Fruit fly (Drosophila melanogaster) whole organism, wandering third instar larva: Measurements from ENCODE around the gene CG5783.

ENCODE experiments used
- CG32264 ChIP-seq: fragments of 200-800 bp; sonication (Bioruptor generic); optimal IDR thresholded peaks from 2 replicates; lab custom pipeline; 2016; ENCODE audit warnings: missing biosample characterization, missing genetic modification characterization
- CG9705 ChIP-seq: fragments of 200-800 bp; sonication (Bioruptor generic); optimal IDR thresholded peaks from 2 replicates; lab custom pipeline; 2018; ENCODE audit warnings: missing biosample characterization, mild to moderate bottlenecking, missing genetic modification characterization
- CrebA ChIP-seq: fragments of 200-800 bp; sonication (Bioruptor generic); optimal IDR thresholded peaks from 2 replicates; lab custom pipeline; 2016; ENCODE audit warnings: missing biosample characterization, mild to moderate bottlenecking, missing genetic modification characterization, borderline replicate concordance
- Dif ChIP-seq: fragments of 200-275, 200-300 bp; sonication (Bioruptor generic); optimal IDR thresholded peaks from 2 replicates; lab custom pipeline; 2018; ENCODE audit warnings: missing biosample characterization, missing genetic modification characterization; ENCODE audit not compliant: partially characterized antibody
- GATAd ChIP-seq: sonication (Bioruptor generic); optimal IDR thresholded peaks from 2 replicates; lab custom pipeline; 2016; ENCODE audit warnings: missing biosample characterization, missing genetic modification characterization
- HLH106 ChIP-seq: fragments of 200-800 bp; optimal IDR thresholded peaks from 3 replicates; lab custom pipeline; 2019; ENCODE audit warnings: missing biosample characterization, mild to moderate bottlenecking, missing genetic modification characterization, moderate library complexity
- Hnf4 ChIP-seq: fragments of 200-800 bp; sonication (Bioruptor generic); optimal IDR thresholded peaks from 2 replicates; lab custom pipeline; 2016; ENCODE audit warnings: missing biosample characterization, mild to moderate bottlenecking, missing genetic modification characterization
- Hr78 ChIP-seq: fragments of >200 bp; optimal IDR thresholded peaks from 2 replicates; lab custom pipeline; 2017; ENCODE audit warnings: missing biosample characterization, missing genetic modification characterization
- Hr83 ChIP-seq: fragments of 200-300 bp; sonication (Bioruptor generic); optimal IDR thresholded peaks from 2 replicates; lab custom pipeline; 2016; ENCODE audit warnings: missing biosample characterization, mild to moderate bottlenecking, missing genetic modification characterization, moderate library complexity; ENCODE audit not compliant: poor library complexity, severe bottlenecking
- Jra ChIP-seq: sonication (Bioruptor generic); optimal IDR thresholded peaks from 2 replicates; lab custom pipeline; 2016; ENCODE audit warnings: missing biosample characterization, missing genetic modification characterization
- Mio ChIP-seq: sonication (Bioruptor generic); optimal IDR thresholded peaks from 2 replicates; lab custom pipeline; 2016; ENCODE audit warnings: missing biosample characterization, missing genetic modification characterization
- Myc ChIP-seq: fragments of >200 bp; optimal IDR thresholded peaks from 2 replicates; lab custom pipeline; 2017
- OdsH ChIP-seq: fragments of 200-800 bp; sonication (Bioruptor generic); optimal IDR thresholded peaks from 2 replicates; lab custom pipeline; 2016; ENCODE audit warnings: missing biosample characterization, mild to moderate bottlenecking, missing genetic modification characterization
- Rel ChIP-seq, 2 experiments: fragments of 200-800 bp; sonication (Bioruptor generic) in 1 of 2; optimal IDR thresholded peaks; 2 replicates in 1 of 2; 3 replicates in 1 of 2; lab custom pipeline; 2016 to 2019; ENCODE audit warnings: mild to moderate bottlenecking in 2 of 2, missing biosample characterization in 2 of 2, missing genetic modification characterization in 2 of 2, moderate library complexity in 1 of 2
- Sp1 ChIP-seq: fragments of 200-800 bp; sonication (Bioruptor generic); optimal IDR thresholded peaks from 3 replicates; lab custom pipeline; 2019; ENCODE audit warnings: missing biosample characterization, mild to moderate bottlenecking, missing genetic modification characterization, moderate library complexity
- Vsx2 ChIP-seq: fragments of 200-300, 225-300 bp; sonication (Bioruptor generic); optimal IDR thresholded peaks from 2 replicates; lab custom pipeline; 2018; ENCODE audit warnings: missing biosample characterization, missing genetic modification characterization; ENCODE audit not compliant: partially characterized antibody
- br ChIP-seq: fragments of 200-800 bp; sonication (Bioruptor generic); optimal IDR thresholded peaks from 2 replicates; lab custom pipeline; 2016; ENCODE audit warnings: missing biosample characterization, missing genetic modification characterization
- brk ChIP-seq: fragments of 200-800 bp; sonication (Bioruptor generic); optimal IDR thresholded peaks from 2 replicates; lab custom pipeline; 2016; ENCODE audit warnings: missing biosample characterization, mild to moderate bottlenecking, missing genetic modification characterization
- dl ChIP-seq, 2 experiments: fragments of 175-275, 200-275 bp in 1 of 2; fragments of 200-275 bp in 1 of 2; sonication (Bioruptor generic); optimal IDR thresholded peaks; lab custom pipeline; 2018; ENCODE audit warnings: mild to moderate bottlenecking in 2 of 2, missing biosample characterization in 2 of 2, missing genetic modification characterization in 2 of 2, moderate library complexity in 2 of 2; ENCODE audit not compliant: partially characterized antibody in 2 of 2, insufficient read depth in 1 of 2
- dmrt93B ChIP-seq: fragments of 200-800 bp; sonication (Bioruptor generic); optimal IDR thresholded peaks from 2 replicates; lab custom pipeline; 2018; ENCODE audit warnings: missing biosample characterization, mild to moderate bottlenecking, missing genetic modification characterization
- dsf ChIP-seq: sonication (Bioruptor generic); optimal IDR thresholded peaks from 2 replicates; lab custom pipeline; 2016; ENCODE audit warnings: missing biosample characterization, missing genetic modification characterization, borderline replicate concordance
- ey ChIP-seq: fragments of 200-800 bp; sonication (Bioruptor generic); optimal IDR thresholded peaks from 2 replicates; lab custom pipeline; 2016; ENCODE audit warnings: missing biosample characterization, missing genetic modification characterization
- foxo ChIP-seq, 2 experiments: fragments of 200-800 bp; sonication (Bioruptor generic); optimal IDR thresholded peaks; 2 replicates in 1 of 2; 3 replicates in 1 of 2; lab custom pipeline; 2016 to 2017; ENCODE audit warnings: missing biosample characterization in 2 of 2, missing genetic modification characterization in 2 of 2
- fru ChIP-seq: fragments of 200-800 bp; sonication (Bioruptor generic); optimal IDR thresholded peaks from 3 replicates; lab custom pipeline; 2016; ENCODE audit warnings: missing biosample characterization, mild to moderate bottlenecking, missing genetic modification characterization
- h ChIP-seq: fragments of 200-800 bp; sonication (Bioruptor generic); optimal IDR thresholded peaks from 3 replicates; lab custom pipeline; 2016; ENCODE audit warnings: missing biosample characterization, mild to moderate bottlenecking, missing genetic modification characterization
- jim ChIP-seq: fragments of 175-275, 200-325 bp; sonication (Bioruptor generic); optimal IDR thresholded peaks from 2 replicates; lab custom pipeline; 2016; ENCODE audit warnings: missing biosample characterization, mild to moderate bottlenecking, missing genetic modification characterization
- lola ChIP-seq: fragments of >200 bp; optimal IDR thresholded peaks from 2 replicates; lab custom pipeline; 2017; ENCODE audit warnings: missing biosample characterization, missing genetic modification characterization
- pan ChIP-seq: fragments of >200 bp; optimal IDR thresholded peaks from 2 replicates; lab custom pipeline; 2017
- psq ChIP-seq: fragments of 200-800 bp; sonication (Bioruptor generic); optimal IDR thresholded peaks from 3 replicates; lab custom pipeline; 2017; ENCODE audit warnings: missing biosample characterization, mild to moderate bottlenecking, missing genetic modification characterization, moderate library complexity
- rgr ChIP-seq: fragments of 200-800 bp; sonication (Bioruptor generic); optimal IDR thresholded peaks from 3 replicates; lab custom pipeline; 2016; ENCODE audit warnings: missing biosample characterization, mild to moderate bottlenecking, missing genetic modification characterization
- sage ChIP-seq: fragments of 200-800 bp; sonication (Bioruptor generic); optimal IDR thresholded peaks from 2 replicates; lab custom pipeline; 2016; ENCODE audit warnings: missing biosample characterization, mild to moderate bottlenecking, missing genetic modification characterization
- sv ChIP-seq: fragments of 200-800 bp; sonication (Bioruptor generic); optimal IDR thresholded peaks from 3 replicates; lab custom pipeline; 2016; ENCODE audit warnings: missing biosample characterization, missing genetic modification characterization
- tai ChIP-seq: sonication (Bioruptor generic); optimal IDR thresholded peaks from 2 replicates; lab custom pipeline; 2016; ENCODE audit warnings: missing biosample characterization, missing genetic modification characterization
- usp ChIP-seq: fragments of >200 bp; optimal IDR thresholded peaks from 2 replicates; lab custom pipeline; 2017; ENCODE audit warnings: missing biosample characterization, missing genetic modification characterization
- woc ChIP-seq: sonication (Bioruptor generic); optimal IDR thresholded peaks from 2 replicates; lab custom pipeline; 2016; ENCODE audit warnings: missing biosample characterization, mild to moderate bottlenecking, missing genetic modification characterization

The CG5783 gene

DNA sequence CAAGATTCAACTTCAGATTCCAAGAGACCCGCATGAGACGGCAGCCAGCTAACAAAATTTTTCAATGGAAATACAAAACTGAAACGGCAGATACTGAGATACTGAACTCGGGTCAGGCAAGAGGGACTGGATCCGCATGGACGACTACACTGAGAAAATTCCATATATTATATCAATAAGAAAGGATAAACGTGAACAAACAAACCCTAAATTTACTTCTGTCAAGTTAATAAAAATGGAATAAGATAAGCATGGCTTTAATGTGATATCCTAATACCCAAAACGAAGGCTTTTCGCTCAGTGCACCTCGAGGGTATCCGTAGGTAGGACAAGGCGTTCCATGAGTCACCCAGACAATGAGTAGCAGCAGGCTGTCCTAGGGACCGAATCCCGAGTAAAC, 10.6 kb upstream of the CG5783 start (continued):
- no peak for TF ChIP-seq Vsx2 (GFP tag; lab: Kevin White, UChicago)
- TF ChIP-seq Hr83, result peak; percentile 30
- peak; percentile 97 for TF ChIP-seq h (GFP tag; lab: Kevin White, UChicago)
- TF ChIP-seq pan, result no peak
- peak; percentile 90 for TF ChIP-seq Rel (GFP tag; optimal IDR thresholded peaks at IDR 0.05; lab: Kevin White, UChicago)
- peak; percentile 49 for TF ChIP-seq Rel (tag; optimal IDR thresholded peaks at IDR 0.05; lab: Kevin White, UChicago)
- TF ChIP-seq tai (GFP tag; lab: Kevin White, UChicago), result peak; percentile 89
- TF ChIP-seq Jra (GFP tag; lab: Kevin White, UChicago), result peak; percentile 95
- no peak for TF ChIP-seq dl (GFP tag; optimal IDR thresholded peaks at IDR 0.05; lab: Kevin White, UChicago; ENCODE audit: insufficient read depth in 1 of 2, partially characterized antibody in 2 of 2)
- peak; percentile 93 for TF ChIP-seq woc (GFP tag; lab: Kevin White, UChicago)
- TF ChIP-seq usp (GFP tag; lab: Kevin White, UChicago), result no peak
- peak; percentile 93 for TF ChIP-seq Sp1 (GFP tag; lab: Kevin White, UChicago)

DNA sequence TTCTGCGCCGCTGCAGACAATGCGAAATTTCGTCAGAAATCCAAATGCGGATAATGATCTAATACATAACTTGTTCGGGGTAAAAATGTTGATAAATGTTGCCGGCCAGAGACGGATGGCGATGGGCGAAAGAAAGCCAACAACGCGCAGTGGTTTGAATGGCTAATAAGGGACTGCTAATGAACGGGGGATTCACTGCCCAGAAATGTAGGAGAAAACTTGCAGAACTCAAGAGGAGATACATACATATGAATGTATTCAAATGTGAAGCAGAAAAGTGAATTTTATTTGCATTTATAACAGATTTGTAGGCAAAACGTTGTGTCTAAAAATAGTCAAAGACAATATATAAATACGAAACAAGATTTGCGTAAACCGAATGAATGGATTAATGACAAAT, 10.0 kb upstream of the CG5783 start:
- TF ChIP-seq Sp1 (GFP tag; lab: Kevin White, UChicago) (no peak), Rel (GFP tag; optimal IDR thresholded peaks at IDR 0.05; lab: Kevin White, UChicago) (no peak), Rel (tag; optimal IDR thresholded peaks at IDR 0.05; lab: Kevin White, UChicago) (peak; percentile 52)

DNA sequence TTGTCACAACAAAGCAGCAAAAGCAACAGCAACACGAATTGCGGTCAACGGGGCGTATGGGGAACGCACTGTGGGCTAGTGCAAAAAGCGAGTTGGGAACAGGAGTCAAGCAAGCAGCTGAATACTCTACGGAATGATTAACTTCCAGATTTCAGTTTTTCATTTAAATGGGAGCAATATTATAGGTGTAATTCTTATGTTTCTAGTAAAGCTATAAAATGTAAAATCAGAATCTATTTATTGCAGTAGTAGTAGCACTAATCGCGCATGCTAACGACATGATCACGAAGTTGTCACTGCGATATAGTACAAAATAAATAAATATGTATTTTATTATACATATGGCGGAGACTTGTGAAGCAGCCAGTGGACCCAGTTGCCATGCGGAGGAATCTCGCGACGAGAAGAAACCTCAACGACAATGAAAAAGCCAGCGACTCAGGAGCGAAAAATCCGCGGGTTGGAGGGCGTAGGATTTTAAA, 9.2 kb upstream of the CG5783 start:
- TF ChIP-seq OdsH (GFP tag; lab: Kevin White, UChicago) (no peak), dmrt93B (GFP tag; lab: Kevin White, UChicago) (peak; percentile 48), sv (no peak), ey (GFP tag; lab: Kevin White, UChicago) (peak; percentile 45), pan (no peak), lola (GFP tag; lab: Kevin White, UChicago) (no peak), psq (GFP tag; lab: Kevin White, UChicago) (peak; percentile 61), foxo (GFP tag; optimal IDR thresholded peaks at IDR 0.05; lab: Kevin White, UChicago) (peak in 1 of 2 experiments; percentile 60), fru (GFP tag; lab: Kevin White, UChicago) (peak; percentile 59), Rel (GFP tag; optimal IDR thresholded peaks at IDR 0.05; lab: Kevin White, UChicago) (no peak), Rel (tag; optimal IDR thresholded peaks at IDR 0.05; lab: Kevin White, UChicago) (no peak), GATAd (GFP tag; lab: Kevin White, UChicago) (no peak), sage (GFP tag; lab: Kevin White, UChicago) (peak; percentile 4), h (GFP tag; lab: Kevin White, UChicago) (peak; percentile 44), Myc (lab: Kevin White, UChicago) (no peak), Sp1 (GFP tag; lab: Kevin White, UChicago) (peak; percentile 22), woc (GFP tag; lab: Kevin White, UChicago) (peak; percentile 40), Mio (GFP tag; lab: Kevin White, UChicago) (no peak), CG9705 (GFP tag; lab: Kevin White, UChicago) (no peak), rgr (GFP tag; lab: Kevin White, UChicago) (peak; percentile 39), dsf (GFP tag; lab: Kevin White, UChicago) (no peak), CG32264 (GFP tag; lab: Kevin White, UChicago) (no peak), dl (GFP tag; optimal IDR thresholded peaks at IDR 0.05; lab: Kevin White, UChicago; ENCODE audit: insufficient read depth in 1 of 2, partially characterized antibody in 2 of 2) (no peak), HLH106 (peak; percentile 46), br (GFP tag; lab: Kevin White, UChicago) (peak; percentile 40), Hr78 (GFP tag; lab: Kevin White, UChicago) (no peak)

DNA sequence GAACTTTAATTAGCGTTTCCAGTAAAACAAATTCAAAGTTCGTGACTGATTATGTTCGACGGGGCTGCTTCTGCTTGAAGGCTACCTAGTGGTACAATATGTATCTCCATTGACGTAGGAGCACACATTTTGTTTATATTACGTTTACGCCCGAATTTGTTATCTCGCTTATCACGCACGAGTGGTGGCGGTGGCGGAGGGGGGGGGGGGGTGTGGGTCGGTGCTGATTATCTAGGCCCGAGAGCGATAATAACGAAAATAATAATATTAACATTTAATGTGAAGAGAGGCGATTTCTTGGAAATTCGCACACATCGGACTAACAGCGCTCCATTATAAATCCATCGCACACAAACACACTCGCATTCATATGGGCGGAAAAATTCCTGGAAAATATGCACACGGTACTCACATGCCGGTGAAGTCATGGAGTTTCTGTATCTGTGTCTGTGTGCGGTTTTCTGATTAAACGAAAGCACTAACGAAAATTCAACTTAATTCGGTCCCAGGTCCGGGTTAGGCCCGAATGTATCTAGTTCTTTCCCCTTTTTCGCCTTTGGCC, 8.3 kb upstream of the CG5783 start:
- TF ChIP-seq sv (no peak), Jra (GFP tag; lab: Kevin White, UChicago) (no peak), jim (GFP tag; lab: Kevin White, UChicago) (no peak), foxo (GFP tag; optimal IDR thresholded peaks at IDR 0.05; lab: Kevin White, UChicago) (no peak), Vsx2 (GFP tag; lab: Kevin White, UChicago) (no peak), tai (GFP tag; lab: Kevin White, UChicago) (no peak), Hnf4 (GFP tag; lab: Kevin White, UChicago) (no peak), HLH106 (no peak), Dif (GFP tag; lab: Kevin White, UChicago) (no peak), Myc (lab: Kevin White, UChicago) (no peak), Hr83 (no peak), Sp1 (GFP tag; lab: Kevin White, UChicago) (peak; percentile 3), brk (no peak), rgr (GFP tag; lab: Kevin White, UChicago) (no peak), Rel (GFP tag; optimal IDR thresholded peaks at IDR 0.05; lab: Kevin White, UChicago) (no peak), Rel (tag; optimal IDR thresholded peaks at IDR 0.05; lab: Kevin White, UChicago) (peak; percentile 58), Hr78 (GFP tag; lab: Kevin White, UChicago) (no peak), CrebA (GFP tag; lab: Kevin White, UChicago) (no peak), dsf (GFP tag; lab: Kevin White, UChicago) (no peak), h (GFP tag; lab: Kevin White, UChicago) (peak; percentile 32)
